Fruit fly (Drosophila melanogaster) whole organism, embryonic: Measurements from ENCODE around the gene CG13056.

Experiments
- BtbVII ChIP-seq: fragments of 200-800 bp; sonication (Bioruptor generic); optimal IDR thresholded peaks from 3 replicates; lab custom pipeline; 2017; ENCODE audit warnings: missing biosample characterization, mild to moderate bottlenecking, missing genetic modification characterization
- CG10147 ChIP-seq: fragments of 200-800 bp; sonication (Bioruptor generic); optimal IDR thresholded peaks from 2 replicates; lab custom pipeline; 2019; ENCODE audit warnings: missing biosample characterization, mild to moderate bottlenecking, missing genetic modification characterization, moderate library complexity
- CG11560 ChIP-seq: fragments of 200-800 bp; sonication (Bioruptor generic); IDR thresholded peaks from 3 replicates; pipeline ENCODE4 v1.3.6; 2022; ENCODE audit warnings: missing biosample characterization, missing genetic modification characterization
- CG11696 ChIP-seq: fragments of 200-800 bp; sonication (Bioruptor generic); IDR thresholded peaks from 2 replicates; pipeline ENCODE4 v1.3.6; 2022; ENCODE audit warnings: missing biosample characterization, missing genetic modification characterization
- CG12071 ChIP-seq: fragments of 200-800 bp; sonication (Bioruptor generic); optimal IDR thresholded peaks from 3 replicates; lab custom pipeline; 2018; ENCODE audit warnings: missing biosample characterization, mild to moderate bottlenecking, missing genetic modification characterization
- CG12391 ChIP-seq: fragments of 200-800 bp; sonication (Bioruptor generic); optimal IDR thresholded peaks from 3 replicates; lab custom pipeline; 2018; ENCODE audit warnings: missing biosample characterization, mild to moderate bottlenecking, missing genetic modification characterization, moderate library complexity
- CG13123 ChIP-seq: fragments of 200-800 bp; sonication (Bioruptor generic); optimal IDR thresholded peaks from 2 replicates; lab custom pipeline; 2016; ENCODE audit warnings: missing biosample characterization, missing genetic modification characterization
- CG17186 ChIP-seq: fragments of 200-800 bp; sonication (Bioruptor generic); optimal IDR thresholded peaks from 3 replicates; lab custom pipeline; 2017; ENCODE audit warnings: missing biosample characterization, missing genetic modification reagents, missing genetic modification characterization
- CG17568 ChIP-seq: fragments of 200-800 bp; sonication (Bioruptor generic); optimal IDR thresholded peaks from 2 replicates; lab custom pipeline; 2018; ENCODE audit warnings: missing biosample characterization, mild to moderate bottlenecking, missing genetic modification characterization, moderate library complexity
- CG17912 ChIP-seq: fragments of 200-800 bp; sonication (Bioruptor generic); optimal IDR thresholded peaks from 2 replicates; lab custom pipeline; 2018; ENCODE audit warnings: missing biosample characterization, mild to moderate bottlenecking, missing genetic modification characterization
- CG18476 ChIP-seq: fragments of 200-800 bp; sonication (Bioruptor generic); optimal IDR thresholded peaks from 2 replicates; lab custom pipeline; 2016; ENCODE audit warnings: missing biosample characterization, mild to moderate bottlenecking, missing genetic modification characterization
- CG18619 ChIP-seq: fragments of 200-800 bp; sonication (Bioruptor generic); optimal IDR thresholded peaks from 3 replicates; lab custom pipeline; 2017; ENCODE audit warnings: missing biosample characterization, mild to moderate bottlenecking, missing genetic modification characterization
- CG31441 ChIP-seq: fragments of 200-800 bp; sonication (Bioruptor generic); IDR thresholded peaks from 2 replicates; pipeline ENCODE4 v1.3.6; 2022; ENCODE audit warnings: missing biosample characterization, missing genetic modification characterization
- CG4360 ChIP-seq: fragments of 200-800 bp; sonication (Bioruptor generic); IDR thresholded peaks from 2 replicates; pipeline ENCODE4 v1.3.6; 2022; ENCODE audit warnings: missing biosample characterization, missing genetic modification characterization
- CG4707 ChIP-seq: fragments of 200-800 bp; sonication (Bioruptor generic); optimal IDR thresholded peaks from 2 replicates; lab custom pipeline; 2018; ENCODE audit warnings: missing biosample characterization, mild to moderate bottlenecking, missing genetic modification characterization, moderate library complexity
- CG4820 ChIP-seq: fragments of 200-800 bp; sonication (Bioruptor generic); optimal IDR thresholded peaks from 3 replicates; lab custom pipeline; 2016; ENCODE audit warnings: missing biosample characterization, missing genetic modification characterization
- CG5245 ChIP-seq: fragments of 200-800 bp; sonication (Bioruptor generic); optimal IDR thresholded peaks from 3 replicates; lab custom pipeline; 2016; ENCODE audit warnings: missing biosample characterization, missing genetic modification characterization
- CG7839 ChIP-seq: fragments of 200-800 bp; sonication (Bioruptor generic); optimal IDR thresholded peaks from 3 replicates; lab custom pipeline; 2018; ENCODE audit warnings: missing biosample characterization, mild to moderate bottlenecking, missing genetic modification characterization, moderate library complexity
- CG8944 ChIP-seq: fragments of 200-800 bp; sonication (Bioruptor generic); optimal IDR thresholded peaks from 3 replicates; lab custom pipeline; 2016; ENCODE audit warnings: missing biosample characterization, missing genetic modification characterization
- CHES-1-like ChIP-seq: fragments of 200-800 bp; sonication (Bioruptor generic); optimal IDR thresholded peaks from 2 replicates; lab custom pipeline; 2016; ENCODE audit warnings: missing biosample characterization, missing genetic modification characterization
- CoRest ChIP-seq: fragments of 200-800 bp; sonication (Bioruptor generic); optimal IDR thresholded peaks from 3 replicates; lab custom pipeline; 2018; ENCODE audit warnings: missing biosample characterization, mild to moderate bottlenecking, missing genetic modification characterization, moderate library complexity
- GATAe ChIP-seq: fragments of 200-800 bp; sonication (Bioruptor generic); conservative IDR thresholded peaks from 2 replicates; pipeline ENCODE4 v1.3.6; 2022; ENCODE audit warnings: missing biosample characterization, missing genetic modification characterization
- Gsc ChIP-seq: fragments of 200-800 bp; sonication (Bioruptor generic); IDR thresholded peaks from 2 replicates; pipeline ENCODE4 v1.3.6; 2022; ENCODE audit warnings: missing biosample characterization, missing genetic modification characterization
- Hr78 ChIP-seq, 2 experiments: fragments of 200-800 bp in 1 of 2; fragments of >200 bp in 1 of 2; sonication (Bioruptor generic) in 1 of 2; optimal IDR thresholded peaks; 2 replicates each; lab custom pipeline; 2017 to 2019; ENCODE audit warnings: missing biosample characterization in 2 of 2, missing genetic modification characterization in 2 of 2, mild to moderate bottlenecking in 1 of 2, moderate library complexity in 1 of 2
- Jarid2 ChIP-seq: fragments of 200-800 bp; sonication (Bioruptor generic); optimal IDR thresholded peaks from 3 replicates; lab custom pipeline; 2017; ENCODE audit warnings: mild to moderate bottlenecking, missing biosample characterization, missing genetic modification reagents, missing genetic modification characterization
- MESR4 ChIP-seq: fragments of 200-800 bp; sonication (Bioruptor generic); optimal IDR thresholded peaks from 2 replicates; lab custom pipeline; 2018; ENCODE audit warnings: missing biosample characterization, mild to moderate bottlenecking, missing genetic modification characterization, moderate library complexity
- Mes4 ChIP-seq: fragments of 200-800 bp; sonication (Bioruptor generic); optimal IDR thresholded peaks from 2 replicates; lab custom pipeline; 2016; ENCODE audit warnings: missing biosample characterization, missing genetic modification characterization
- Ssrp ChIP-seq: fragments of 200-800 bp; sonication (Bioruptor generic); optimal IDR thresholded peaks from 2 replicates; lab custom pipeline; 2018; ENCODE audit warnings: missing biosample characterization, mild to moderate bottlenecking, missing genetic modification characterization, moderate library complexity
- TFAM ChIP-seq: fragments of 200-800 bp; sonication (Bioruptor generic); optimal IDR thresholded peaks from 2 replicates; lab custom pipeline; 2017; ENCODE audit warnings: missing biosample characterization, missing genetic modification characterization, inconsistent platforms
- amos ChIP-seq: fragments of 200-800 bp; sonication (Bioruptor generic); IDR thresholded peaks from 2 replicates; pipeline ENCODE4 v1.3.6; 2022; ENCODE audit warnings: missing biosample characterization, missing genetic modification characterization; ENCODE audit not compliant: partially characterized antibody
- ase ChIP-seq: fragments of 200-800 bp; sonication (Bioruptor generic); IDR thresholded peaks from 3 replicates; pipeline ENCODE4 v1.3.6; 2022; ENCODE audit warnings: missing biosample characterization, missing genetic modification characterization
- bbx ChIP-seq: fragments of 200-800 bp; sonication (Bioruptor generic); IDR thresholded peaks from 2 replicates; pipeline ENCODE4 v1.3.6; 2022; ENCODE audit warnings: missing biosample characterization, missing genetic modification characterization; ENCODE audit not compliant: partially characterized antibody
- caup ChIP-seq: fragments of 200-800 bp; sonication (Bioruptor generic); optimal IDR thresholded peaks from 3 replicates; lab custom pipeline; 2017; ENCODE audit warnings: missing biosample characterization, mild to moderate bottlenecking, missing genetic modification characterization, moderate library complexity; ENCODE audit not compliant: severe bottlenecking
- cg ChIP-seq: fragments of 200-800 bp; sonication (Bioruptor generic); optimal IDR thresholded peaks from 3 replicates; lab custom pipeline; 2019; ENCODE audit warnings: missing biosample characterization, mild to moderate bottlenecking, missing genetic modification characterization, moderate library complexity
- crp ChIP-seq, 2 experiments: fragments of 200-800 bp; sonication (Bioruptor generic); optimal IDR thresholded peaks; 2 replicates in 1 of 2; 3 replicates in 1 of 2; lab custom pipeline; 2017; ENCODE audit warnings: missing biosample characterization in 2 of 2, missing genetic modification characterization in 2 of 2, mild to moderate bottlenecking in 1 of 2, moderate library complexity in 1 of 2
- da ChIP-seq: fragments of 200-800 bp; sonication (Bioruptor generic); optimal IDR thresholded peaks from 2 replicates; lab custom pipeline; 2016; ENCODE audit warnings: missing biosample characterization, missing genetic modification characterization
- esg ChIP-seq: fragments of 200-800 bp; sonication (Bioruptor generic); conservative IDR thresholded peaks from 2 replicates; pipeline ENCODE4 v1.3.6; 2022; ENCODE audit warnings: missing biosample characterization, missing genetic modification characterization
- grau ChIP-seq: fragments of 200-800 bp; optimal IDR thresholded peaks from 3 replicates; lab custom pipeline; 2019; ENCODE audit warnings: missing biosample characterization, mild to moderate bottlenecking, missing genetic modification characterization, moderate library complexity
- oc ChIP-seq: fragments of 200-800 bp; sonication (Bioruptor generic); optimal IDR thresholded peaks from 2 replicates; lab custom pipeline; 2018; ENCODE audit warnings: missing biosample characterization, mild to moderate bottlenecking, missing genetic modification characterization, moderate library complexity
- pb ChIP-seq: fragments of 200-800 bp; sonication (Bioruptor generic); optimal IDR thresholded peaks from 3 replicates; lab custom pipeline; 2016; ENCODE audit warnings: missing biosample characterization, missing genetic modification characterization
- phol ChIP-seq: fragments of 200-800 bp; sonication (Bioruptor generic); optimal IDR thresholded peaks from 3 replicates; lab custom pipeline; 2018; ENCODE audit warnings: missing biosample characterization, mild to moderate bottlenecking, missing genetic modification characterization, moderate library complexity
- rib ChIP-seq: fragments of 200-800 bp; sonication (Bioruptor generic); IDR thresholded peaks from 2 replicates; pipeline ENCODE4 v1.3.6; 2022; ENCODE audit warnings: missing biosample characterization, missing genetic modification characterization
- sc ChIP-seq, 3 experiments: fragments of >200 bp in 2 of 3; fragments of 200-800 bp in 1 of 3; sonication (Bioruptor generic) in 1 of 3; optimal IDR thresholded peaks; 2 replicates in 2 of 3; 3 replicates in 1 of 3; lab custom pipeline; 2017; ENCODE audit warnings: mild to moderate bottlenecking in 1 of 3, missing biosample characterization in 1 of 3, missing genetic modification characterization in 1 of 3, missing genetic modification reagents in 1 of 3
- stwl ChIP-seq: fragments of 200-800 bp; sonication (Bioruptor generic); optimal IDR thresholded peaks from 3 replicates; lab custom pipeline; 2018; ENCODE audit warnings: missing biosample characterization, mild to moderate bottlenecking, missing genetic modification characterization, moderate library complexity
- trem ChIP-seq: fragments of 200-800 bp; optimal IDR thresholded peaks from 3 replicates; lab custom pipeline; 2019; ENCODE audit warnings: missing biosample characterization, mild to moderate bottlenecking, missing genetic modification characterization, moderate library complexity
- tup ChIP-seq: fragments of 200-800 bp; sonication (Bioruptor generic); optimal IDR thresholded peaks from 2 replicates; lab custom pipeline; 2016; ENCODE audit warnings: missing biosample characterization, mild to moderate bottlenecking, missing genetic modification characterization, moderate library complexity

CG13056 gene

DNA sequence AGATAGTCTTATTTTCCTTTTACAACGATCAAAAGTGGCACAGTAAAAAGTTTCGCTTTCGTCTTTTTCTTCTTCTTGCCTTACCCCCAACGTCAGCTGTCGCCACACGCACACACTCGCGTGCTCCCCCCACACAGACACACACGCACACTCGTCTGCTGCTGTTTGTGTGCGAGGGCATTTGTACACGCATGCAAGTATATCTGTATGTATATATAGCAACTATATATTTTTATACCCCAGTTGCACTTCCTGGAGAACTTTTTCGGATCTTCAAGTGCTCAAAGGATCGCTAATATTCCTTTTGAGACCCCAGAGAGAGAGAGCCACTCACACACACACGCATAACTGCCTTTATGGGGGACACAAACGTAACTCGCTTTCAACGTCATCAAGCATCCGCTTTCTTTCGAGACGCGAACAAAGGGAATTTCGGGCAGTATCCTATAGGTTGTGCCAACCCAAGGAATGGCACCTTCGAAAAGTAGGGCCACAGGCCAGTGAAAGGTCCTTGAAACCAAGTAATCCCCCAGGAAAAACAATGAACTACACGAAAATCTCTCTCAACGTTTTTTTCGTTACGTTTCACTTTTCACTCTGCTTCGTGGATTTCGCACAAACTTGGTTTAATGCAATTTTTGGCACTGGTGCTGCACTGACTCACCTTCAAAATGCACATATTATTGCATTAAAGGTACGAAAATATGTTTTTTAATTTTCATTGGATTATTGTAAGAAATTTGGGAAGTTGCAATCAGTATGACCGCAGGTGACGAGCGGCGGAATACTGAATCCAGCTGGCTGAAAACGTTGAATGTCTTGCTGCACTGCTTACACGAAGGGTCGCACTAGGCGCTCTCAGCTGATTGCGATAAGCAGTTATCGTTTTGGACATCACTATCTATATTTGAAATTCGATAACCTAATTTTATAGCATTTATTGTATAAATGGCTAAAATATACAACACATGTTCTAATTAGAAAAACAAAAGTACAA, 45.0 kb downstream of the CG13056 start, which contains the start of gene roq (continued):
- TF ChIP-seq CG10147 (GFP tag; lab: Kevin White, UChicago) (no peak), tup (GFP tag; lab: Kevin White, UChicago) (no peak), Gsc (GFP tag; lab: Robert Waterston, UW) (no peak), CG4360 (GFP tag; lab: Robert Waterston, UW) (no peak; the same call in 1 of the 2 replicates), CG31441 (no peak), CG11560 (no peak), MESR4 (GFP tag; lab: Kevin White, UChicago) (peak; percentile 57), stwl (tag; lab: Kevin White, UChicago) (peak; percentile 88), cg (GFP tag; lab: Kevin White, UChicago) (peak; percentile 98), CG17186 (GFP tag; lab: Kevin White, UChicago) (peak; percentile 67), crp (GFP tag; optimal IDR thresholded peaks at IDR 0.05; lab: Kevin White, UChicago) (peak; percentile 96 to 99), da (GFP tag; lab: Kevin White, UChicago) (no peak), CG12391 (peak; percentile 24), CG7839 (tag; lab: Kevin White, UChicago) (no peak), bbx (peak; percentile 51), CHES-1-like (GFP tag; lab: Kevin White, UChicago) (peak; percentile 16), sc (optimal IDR thresholded peaks at IDR 0.05; lab: Kevin White, UChicago) (no peak), sc (GFP tag; optimal IDR thresholded peaks at IDR 0.05; lab: Kevin White, UChicago) (no peak), CG11696 (GFP tag; lab: Robert Waterston, UW) (no peak), CG17568 (GFP tag; lab: Kevin White, UChicago) (no peak), CoRest (tag; lab: Kevin White, UChicago) (peak; percentile 34), GATAe (GFP tag; lab: Robert Waterston, UW) (peak; percentile 14; the same call in 1 of the 2 replicates), Jarid2 (GFP tag; lab: Kevin White, UChicago) (no peak), CG5245 (no peak), trem (peak; percentile 68), BtbVII (no peak), Ssrp (no peak), CG17912 (GFP tag; lab: Kevin White, UChicago) (no peak), rib (no peak), amos (GFP tag; lab: Robert Waterston, UW) (peak; percentile 59; the same call in 1 of the 2 replicates), CG12071 (GFP tag; lab: Kevin White, UChicago) (no peak), oc (tag; lab: Kevin White, UChicago) (no peak), TFAM (no peak), grau (peak; percentile 36), CG18476 (no peak), phol (tag; lab: Kevin White, UChicago) (peak; percentile 52), Mes4 (GFP tag; lab: Kevin White, UChicago) (no peak), CG13123 (GFP tag; lab: Kevin White, UChicago) (no peak), CG4707 (GFP tag; lab: Kevin White, UChicago) (no peak), CG18619 (GFP tag; lab: Kevin White, UChicago) (no peak), caup (GFP tag; lab: Kevin White, UChicago) (no peak), Hr78 (GFP tag; optimal IDR thresholded peaks at IDR 0.05; lab: Kevin White, UChicago) (no peak), pb (no peak), CG8944 (GFP tag; lab: Kevin White, UChicago) (no peak), esg (GFP tag; lab: Robert Waterston, UW) (no peak), CG4820 (no peak), ase (GFP tag; lab: Robert Waterston, UW) (no peak)
